Fruit fly (Drosophila melanogaster) whole organism, wandering third instar larva: Measurements from ENCODE around the gene Uch.

Experiments used
- Abd-B ChIP-seq: fragments of >200 bp; optimal IDR thresholded peaks from 2 replicates; lab custom pipeline; 2017; ENCODE audit warnings: missing biosample characterization, missing genetic modification characterization
- GATAd ChIP-seq: sonication (Bioruptor generic); optimal IDR thresholded peaks from 2 replicates; lab custom pipeline; 2016; ENCODE audit warnings: missing biosample characterization, missing genetic modification characterization
- Hnf4 ChIP-seq: fragments of 200-800 bp; sonication (Bioruptor generic); optimal IDR thresholded peaks from 2 replicates; lab custom pipeline; 2016; ENCODE audit warnings: missing biosample characterization, mild to moderate bottlenecking, missing genetic modification characterization
- Jra ChIP-seq: sonication (Bioruptor generic); optimal IDR thresholded peaks from 2 replicates; lab custom pipeline; 2016; ENCODE audit warnings: missing biosample characterization, missing genetic modification characterization
- Mio ChIP-seq: sonication (Bioruptor generic); optimal IDR thresholded peaks from 2 replicates; lab custom pipeline; 2016; ENCODE audit warnings: missing biosample characterization, missing genetic modification characterization
- N ChIP-seq: fragments of >200 bp; optimal IDR thresholded peaks from 2 replicates; lab custom pipeline; 2018; ENCODE audit warnings: missing biosample characterization, missing external identifiers, missing genetic modification characterization
- ey ChIP-seq: fragments of 200-800 bp; sonication (Bioruptor generic); optimal IDR thresholded peaks from 2 replicates; lab custom pipeline; 2016; ENCODE audit warnings: missing biosample characterization, missing genetic modification characterization
- fru ChIP-seq: fragments of 200-800 bp; sonication (Bioruptor generic); optimal IDR thresholded peaks from 3 replicates; lab custom pipeline; 2016; ENCODE audit warnings: missing biosample characterization, mild to moderate bottlenecking, missing genetic modification characterization
- h ChIP-seq: fragments of 200-800 bp; sonication (Bioruptor generic); optimal IDR thresholded peaks from 3 replicates; lab custom pipeline; 2016; ENCODE audit warnings: missing biosample characterization, mild to moderate bottlenecking, missing genetic modification characterization
- lola ChIP-seq: fragments of >200 bp; optimal IDR thresholded peaks from 2 replicates; lab custom pipeline; 2017; ENCODE audit warnings: missing biosample characterization, missing genetic modification characterization
- pan ChIP-seq: fragments of >200 bp; optimal IDR thresholded peaks from 2 replicates; lab custom pipeline; 2017
- usp ChIP-seq: fragments of >200 bp; optimal IDR thresholded peaks from 2 replicates; lab custom pipeline; 2017; ENCODE audit warnings: missing biosample characterization, missing genetic modification characterization
- woc ChIP-seq: sonication (Bioruptor generic); optimal IDR thresholded peaks from 2 replicates; lab custom pipeline; 2016; ENCODE audit warnings: missing biosample characterization, mild to moderate bottlenecking, missing genetic modification characterization

DNA sequence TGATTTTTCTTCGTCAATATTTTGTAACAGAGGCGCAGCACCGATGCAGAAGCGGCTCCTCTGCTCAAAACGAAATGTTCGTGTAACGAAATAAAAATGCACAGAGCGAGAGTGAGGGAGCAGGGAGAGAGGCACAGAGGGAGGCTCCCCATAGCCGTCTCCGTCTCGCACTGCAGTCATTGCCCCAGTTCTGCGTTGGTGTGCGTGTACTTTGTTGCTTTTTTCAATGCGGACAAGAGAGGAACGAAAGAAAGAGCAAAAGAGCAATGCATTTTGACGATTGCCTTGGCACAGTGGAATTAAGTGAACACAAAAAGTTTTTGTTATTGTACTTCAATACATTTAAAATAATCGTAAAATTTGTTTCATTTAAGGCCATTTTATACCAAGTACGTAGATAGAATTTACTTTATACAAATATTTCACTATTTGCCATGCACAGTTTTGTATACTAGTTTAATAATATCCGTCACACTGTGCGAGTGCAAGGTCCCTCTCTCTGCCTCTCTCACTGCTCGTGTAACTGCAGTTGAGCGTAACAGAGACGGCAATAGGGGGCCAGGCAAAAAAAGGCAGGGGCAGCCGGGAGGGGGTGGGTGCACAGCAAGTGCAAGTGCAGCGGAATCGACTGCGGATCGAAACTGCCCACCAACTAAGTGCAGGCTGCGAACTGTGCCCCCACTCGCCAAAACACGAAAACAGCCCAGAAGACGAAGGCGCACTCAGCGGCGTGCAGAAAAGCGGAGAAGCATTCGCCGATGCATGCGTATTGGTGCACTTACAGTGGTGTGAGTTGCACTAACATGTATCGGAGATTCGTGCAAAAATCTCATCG, 11.8 kb downstream of the Uch start:
- peak; percentile 94 for TF ChIP-seq Mio (GFP tag; lab: Kevin White, UChicago)
- no peak for TF ChIP-seq GATAd (GFP tag; lab: Kevin White, UChicago)
- TF ChIP-seq Abd-B (GFP tag; lab: Kevin White, UChicago): peak; percentile 1
- TF ChIP-seq fru: peak; percentile 100
- TF ChIP-seq h (GFP tag; lab: Kevin White, UChicago): peak; percentile 100
- peak; percentile 100 for TF ChIP-seq Hnf4
- peak; percentile 100 for TF ChIP-seq ey (GFP tag; lab: Kevin White, UChicago)
- peak; percentile 24 for TF ChIP-seq N (GFP tag; lab: Kevin White, UChicago)
- no peak for TF ChIP-seq lola (GFP tag; lab: Kevin White, UChicago)
- no peak for TF ChIP-seq usp (GFP tag; lab: Kevin White, UChicago)
- peak; percentile 100 for TF ChIP-seq woc (GFP tag; lab: Kevin White, UChicago)
- peak; percentile 99 for TF ChIP-seq Jra (GFP tag; lab: Kevin White, UChicago)
- TF ChIP-seq pan: no peak
